Worm (Caenorhabditis elegans) whole organism, midembryonic: ENCODE measurements around the gene K11D12.12.

ENCODE experiments used
- T22C8.4 ChIP-seq: fragments of 200-800 bp; sonication (Bioruptor generic); IDR thresholded peaks from 2 replicates; pipeline ENCODE4 v1.3.6; 2022; ENCODE audit warnings: missing genetic modification characterization, missing compliant biosample characterization
- flt-1 ChIP-seq: fragments of 200-800 bp; sonication (Bioruptor generic); IDR thresholded peaks from 2 replicates; pipeline ENCODE4 v1.3.6; 2022; ENCODE audit warnings: missing genetic modification characterization, missing compliant biosample characterization
- klf-2 ChIP-seq: fragments of 200-800 bp; sonication (Bioruptor generic); conservative IDR thresholded peaks from 2 replicates; pipeline ENCODE4 v1.3.6; 2022; ENCODE audit warnings: missing genetic modification reagents, missing genetic modification characterization, missing compliant biosample characterization
- med-1 ChIP-seq: sonication (generic microtip); optimal IDR thresholded peaks from 2 replicates; lab custom pipeline; 2017; ENCODE audit warnings: missing genetic modification characterization, mild to moderate bottlenecking, missing compliant biosample characterization, antibody characterized with exemption, missing genetic modification reagents; ENCODE audit not compliant: insufficient read depth
- ref-1 ChIP-seq: fragments of 200-800 bp; sonication (Bioruptor generic); conservative IDR thresholded peaks from 2 replicates; pipeline ENCODE4 v1.3.6; 2022; ENCODE audit warnings: missing genetic modification reagents, missing genetic modification characterization, missing compliant biosample characterization
- tab-1 ChIP-seq: fragments of 200-800 bp; sonication (Bioruptor generic); IDR thresholded peaks from 2 replicates; pipeline ENCODE4 v1.3.6; 2022; ENCODE audit warnings: missing genetic modification characterization, missing compliant biosample characterization
- ztf-23 ChIP-seq: fragments of 200-800 bp; sonication (Bioruptor generic); IDR thresholded peaks from 2 replicates; pipeline ENCODE4 v1.3.6; 2022; ENCODE audit warnings: missing genetic modification reagents, missing genetic modification characterization, missing compliant biosample characterization
- ztf-29 ChIP-seq: fragments of 200-800 bp; sonication (Bioruptor generic); IDR thresholded peaks from 2 replicates; pipeline ENCODE4 v1.3.6; 2022; ENCODE audit warnings: missing genetic modification reagents, missing genetic modification characterization, missing compliant biosample characterization

- TF ChIP-seq med-1 (GFP tag; lab: Kevin White, UChicago), result no peak
- no peak for TF ChIP-seq flt-1 (GFP tag; lab: Robert Waterston, UW)
- TF ChIP-seq ztf-23 (GFP tag; lab: Robert Waterston, UW), result no peak
- TF ChIP-seq tab-1, result no peak
- TF ChIP-seq ztf-29 (GFP tag; lab: Robert Waterston, UW), result no peak
- no peak for TF ChIP-seq ref-1 (GFP tag; lab: Robert Waterston, UW)
- TF ChIP-seq T22C8.4 (GFP tag; lab: Robert Waterston, UW), result no peak
- TF ChIP-seq klf-2 (GFP tag; lab: Robert Waterston, UW), result no peak
These were observed 13.6 kb upstream of the K11D12.12 start for ce11 chrV:5038449-5038848.
